Fruit fly (Drosophila melanogaster): ENCODE measurements around the gene Lkr.

The Lkr gene

dm6 chr3L:5577250-5578138, 48.4 kb upstream of the Lkr start, which contains the start of gene Msr-110 (continued):
- peak; percentile 64 for TF ChIP-seq CkIIα-i1 (GFP tag; IDR thresholded peaks at IDR 0.05)
- peak; percentile 55 for TF ChIP-seq pnt (GFP tag; optimal IDR thresholded peaks at IDR 0.05)
- TF ChIP-seq Drgx (GFP tag; IDR thresholded peaks at IDR 0.05) = peak; percentile 97
- no peak for TF ChIP-seq fd102C (GFP tag; optimal IDR thresholded peaks at IDR 0.05)
- peak; percentile 89 for TF ChIP-seq esg (GFP tag; conservative IDR thresholded peaks at IDR 0.05)
- TF ChIP-seq hb (GFP tag; IDR thresholded peaks at IDR 0.05; ENCODE audit: partially characterized antibody) = no peak
- peak; percentile 91 for TF ChIP-seq CG34422 (GFP tag; IDR thresholded peaks at IDR 0.05)
- TF ChIP-seq CG7839 (tag; optimal IDR thresholded peaks at IDR 0.05) = peak; percentile 93
- peak; percentile 62 for TF ChIP-seq Nf-YB (GFP tag; optimal IDR thresholded peaks at IDR 0.05)
- TF ChIP-seq Taf1 (GFP tag; IDR thresholded peaks at IDR 0.05) = peak; percentile 86
- TF ChIP-seq CG4707 (GFP tag; optimal IDR thresholded peaks at IDR 0.05) = peak; percentile 65
- TF ChIP-seq CG30431 (GFP tag; optimal IDR thresholded peaks at IDR 0.05) = peak; percentile 67
- TF ChIP-seq CG12071 (GFP tag; optimal IDR thresholded peaks at IDR 0.05) = peak; percentile 76
- TF ChIP-seq CG11398 (GFP tag; optimal IDR thresholded peaks at IDR 0.05) = peak; percentile 37
- peak; percentile 70 for TF ChIP-seq CG6683 (GFP tag; optimal IDR thresholded peaks at IDR 0.05)
- peak; percentile 86 for TF ChIP-seq ind (GFP tag; optimal IDR thresholded peaks at IDR 0.05)
- TF ChIP-seq CG31365 (tag; optimal IDR thresholded peaks at IDR 0.05) = peak; percentile 56
- peak; percentile 61 for TF ChIP-seq mirr (GFP tag; optimal IDR thresholded peaks at IDR 0.05)
- peak; percentile 85; the same call in 1 of the 2 replicates for TF ChIP-seq danr (GFP tag; IDR thresholded peaks at IDR 0.05)
- no peak for TF ChIP-seq CG33557 (GFP tag; optimal IDR thresholded peaks at IDR 0.05)
- peak; percentile 85 for TF ChIP-seq CG3847 (GFP tag; IDR thresholded peaks at IDR 0.05)
- peak; percentile 96 for TF ChIP-seq vvl (GFP tag; IDR thresholded peaks at IDR 0.05)
- peak; percentile 68 for TF ChIP-seq Jarid2 (GFP tag; optimal IDR thresholded peaks at IDR 0.05)
- no peak for TF ChIP-seq hbn (GFP tag; IDR thresholded peaks at IDR 0.05; ENCODE audit: partially characterized antibody)
- TF ChIP-seq Dek (tag; optimal IDR thresholded peaks at IDR 0.05) = peak; percentile 93
- peak; percentile 69 for TF ChIP-seq cg (GFP tag; optimal IDR thresholded peaks at IDR 0.05)
- TF ChIP-seq lmd (GFP tag; IDR thresholded peaks at IDR 0.05) = peak; percentile 93
- TF ChIP-seq CG30403 (GFP tag; optimal IDR thresholded peaks at IDR 0.05) = peak; percentile 85
- peak; percentile 81 for TF ChIP-seq CrebB (tag; optimal IDR thresholded peaks at IDR 0.05)
- no peak for TF ChIP-seq Scr (GFP tag; IDR thresholded peaks at IDR 0.05; ENCODE audit: partially characterized antibody)
- TF ChIP-seq jumu (GFP tag; optimal IDR thresholded peaks at IDR 0.05) = peak; percentile 70
- peak; percentile 91 for TF ChIP-seq Atf6 (GFP tag; IDR thresholded peaks at IDR 0.05)
- TF ChIP-seq corto (GFP tag; optimal IDR thresholded peaks at IDR 0.05) = peak; percentile 93
- TF ChIP-seq HLH3B (GFP tag; IDR thresholded peaks at IDR 0.05) = peak; percentile 88
- TF ChIP-seq seq (GFP tag; IDR thresholded peaks at IDR 0.05) = peak; percentile 92
- TF ChIP-seq C15 (GFP tag; IDR thresholded peaks at IDR 0.05) = peak; percentile 73; the same call in 1 of the 3 replicates
- peak; percentile 80 for TF ChIP-seq CG9437 (GFP tag; optimal IDR thresholded peaks at IDR 0.05)
- TF ChIP-seq CG10147 (GFP tag; optimal IDR thresholded peaks at IDR 0.05) = peak; percentile 85
- peak; percentile 21; the same call in 1 of the 2 replicates for TF ChIP-seq dimm (GFP tag; IDR thresholded peaks at IDR 0.05)
- no peak; the same call in 1 of the 2 replicates for TF ChIP-seq CG43689 (GFP tag; IDR thresholded peaks at IDR 0.05)
- peak; percentile 91 for TF ChIP-seq CG11093 (GFP tag; IDR thresholded peaks at IDR 0.05)
- TF ChIP-seq Camta (GFP tag; optimal IDR thresholded peaks at IDR 0.05) = peak; percentile 48
- TF ChIP-seq Spps (tag; optimal IDR thresholded peaks at IDR 0.05) = peak; percentile 47
- TF ChIP-seq CG9215 (GFP tag; IDR thresholded peaks at IDR 0.05) = peak; percentile 89
- peak; percentile 89 for TF ChIP-seq CG6689 (GFP tag; IDR thresholded peaks at IDR 0.05)
- no peak for TF ChIP-seq tll (GFP tag; optimal IDR thresholded peaks at IDR 0.05)
- TF ChIP-seq ash1 (GFP tag; optimal IDR thresholded peaks at IDR 0.05) = no peak
- peak; percentile 90 for TF ChIP-seq CG11695 (GFP tag; IDR thresholded peaks at IDR 0.05)

Data from whole organism, embryonic.